Worm (Caenorhabditis elegans) whole organism, L1 larva: ENCODE results near the gene bath-20.

Experiments used
- Y116A8C.19 ChIP-seq: sonication (generic microtip); optimal IDR thresholded peaks from 2 replicates; lab custom pipeline; 2016; ENCODE audit warnings: missing compliant biosample characterization, missing genetic modification characterization, borderline replicate concordance
- aha-1 ChIP-seq: fragments of 150-350 bp; optimal IDR thresholded peaks from 2 replicates; lab custom pipeline; 2014; ENCODE audit warnings: missing biosample characterization, missing genetic modification characterization
- alr-1 ChIP-seq: fragments of 200-800 bp; sonication (Bioruptor generic); optimal IDR thresholded peaks from 2 replicates; lab custom pipeline; 2018; ENCODE audit warnings: borderline replicate concordance, mild to moderate bottlenecking, missing genetic modification characterization, missing compliant biosample characterization
- egl-13 ChIP-seq: sonication (generic microtip); optimal IDR thresholded peaks from 2 replicates; lab custom pipeline; 2016; ENCODE audit warnings: missing genotype, missing genetic modification reagents, missing genetic modification characterization, missing compliant biosample characterization
- nhr-90 ChIP-seq: sonication (generic microtip); optimal IDR thresholded peaks from 2 replicates; lab custom pipeline; 2016; ENCODE audit warnings: mild to moderate bottlenecking, missing genetic modification characterization, missing compliant biosample characterization; ENCODE audit not compliant: poor library complexity
- tbx-2 ChIP-seq: sonication (generic microtip); optimal IDR thresholded peaks from 2 replicates; lab custom pipeline; 2016; ENCODE audit warnings: missing genetic modification characterization, missing compliant biosample characterization
- ztf-11 ChIP-seq, 2 experiments: sonication (generic microtip); optimal IDR thresholded peaks; 2 replicates each; lab custom pipeline; 2016 to 2017; ENCODE audit warnings: missing genetic modification characterization in 2 of 2, missing biosample characterization in 1 of 2, missing compliant biosample characterization in 1 of 2
- ztf-4 ChIP-seq: fragments of 150-350 bp; optimal IDR thresholded peaks from 2 replicates; lab custom pipeline; 2014; ENCODE audit warnings: missing biosample characterization, missing genetic modification characterization

DNA sequence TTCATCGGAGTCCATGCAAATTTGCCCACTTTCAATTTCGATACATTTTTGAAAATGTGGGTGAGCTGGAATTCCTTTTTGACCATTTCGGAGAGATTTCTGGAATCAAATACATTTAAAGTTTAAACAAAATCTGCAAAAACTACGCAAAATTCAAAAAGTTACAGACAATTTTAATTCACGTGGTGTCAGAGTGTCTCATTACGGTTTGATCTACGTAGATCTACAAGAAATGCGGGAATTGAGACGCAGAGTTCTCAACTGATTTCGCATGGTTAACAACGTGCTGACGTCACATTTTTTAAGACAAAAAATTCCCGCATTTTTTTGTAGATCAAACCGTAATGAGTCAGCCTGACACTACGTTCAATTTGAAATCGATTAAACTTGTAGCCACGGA, 15.8 kb downstream of the bath-20 start, which contains the start of gene bath-21:
- no peak for TF ChIP-seq Y116A8C.19 (tag; lab: Kevin White, UChicago)
- TF ChIP-seq aha-1 (tag; lab: Kevin White, UChicago): no peak
- no peak for TF ChIP-seq nhr-90 (tag; lab: Kevin White, UChicago)
- no peak for TF ChIP-seq ztf-4 (tag; lab: Kevin White, UChicago)
- TF ChIP-seq tbx-2 (tag; lab: Kevin White, UChicago): no peak
- TF ChIP-seq alr-1 (tag; lab: Kevin White, UChicago): no peak
- TF ChIP-seq egl-13 (tag; lab: Kevin White, UChicago): no peak
- no peak for TF ChIP-seq ztf-11 (tag; optimal IDR thresholded peaks at IDR 0.05; lab: Kevin White, UChicago)
